Worm (Caenorhabditis elegans) whole organism, young adult: Measurements from ENCODE around the gene fip-2.

ENCODE experiments used
- B0336.3 ChIP-seq: fragments of 200-800 bp; sonication (Bioruptor generic); IDR thresholded peaks from 2 replicates; pipeline ENCODE4 v1.3.6; 2022; ENCODE audit warnings: missing genetic modification characterization, missing compliant biosample characterization
- D2030.7 ChIP-seq: fragments of 200-800 bp; sonication (Bioruptor generic); IDR thresholded peaks from 2 replicates; pipeline ENCODE4 v1.3.6; 2022; ENCODE audit warnings: missing genetic modification reagents, missing genetic modification characterization, missing compliant biosample characterization
- F49E8.2 ChIP-seq: sonication (generic microtip); optimal IDR thresholded peaks from 3 replicates; lab custom pipeline; 2017; ENCODE audit warnings: missing genetic modification characterization, mild to moderate bottlenecking, missing compliant biosample characterization, antibody characterized with exemption, moderate library complexity; ENCODE audit not compliant: insufficient read depth
- F52B5.7 ChIP-seq: sonication (generic microtip); optimal IDR thresholded peaks from 2 replicates; lab custom pipeline; 2016; ENCODE audit warnings: mild to moderate bottlenecking, missing genetic modification characterization, missing compliant biosample characterization
- K12H6.12 ChIP-seq: fragments of 200-800 bp; sonication (Bioruptor generic); optimal IDR thresholded peaks from 2 replicates; lab custom pipeline; 2018; ENCODE audit warnings: mild to moderate bottlenecking, missing genetic modification characterization, missing compliant biosample characterization
- Y56A3A.18 ChIP-seq: fragments of 200-800 bp; sonication (Bioruptor generic); IDR thresholded peaks from 2 replicates; pipeline ENCODE4 v1.3.6; 2022; ENCODE audit warnings: missing genetic modification reagents, missing genetic modification characterization, missing compliant biosample characterization
- aptf-3 ChIP-seq: fragments of 200-800 bp; sonication (Bioruptor generic); IDR thresholded peaks from 2 replicates; pipeline ENCODE4 v1.3.6; 2022; ENCODE audit warnings: missing genetic modification characterization, missing compliant biosample characterization
- athp-1 ChIP-seq: sonication (generic microtip); optimal IDR thresholded peaks from 2 replicates; lab custom pipeline; 2017; ENCODE audit warnings: mild to moderate bottlenecking, missing genetic modification characterization, missing compliant biosample characterization
- attf-3 ChIP-seq: fragments of 200-800 bp; sonication (Bioruptor generic); conservative IDR thresholded peaks from 2 replicates; pipeline ENCODE4 v1.3.6; 2022; ENCODE audit warnings: missing genetic modification reagents, missing genetic modification characterization, missing compliant biosample characterization
- attf-5 ChIP-seq: fragments of 200-800 bp; sonication (Bioruptor generic); optimal IDR thresholded peaks from 2 replicates; lab custom pipeline; 2018; ENCODE audit warnings: mild to moderate bottlenecking, missing genetic modification characterization, missing compliant biosample characterization
- attf-6 ChIP-seq: fragments of 200-800 bp; sonication (Bioruptor generic); IDR thresholded peaks from 2 replicates; pipeline ENCODE4 v1.3.6; 2022; ENCODE audit warnings: missing genetic modification reagents, missing genetic modification characterization, missing compliant biosample characterization
- bed-1 ChIP-seq: fragments of 200-800 bp; sonication (Bioruptor generic); IDR thresholded peaks from 2 replicates; pipeline ENCODE4 v1.3.6; 2022; ENCODE audit warnings: missing genetic modification reagents, missing genetic modification characterization, missing compliant biosample characterization
- cebp-1 ChIP-seq, 2 experiments: fragments of 200-800 bp in 1 of 2; sonication (Bioruptor generic) in 1 of 2; sonication (generic microtip) in 1 of 2; IDR thresholded peaks in 1 of 2; optimal IDR thresholded peaks in 1 of 2; 2 replicates each; pipeline versions ENCODE4 v1.3.6 to Lab custom; 2017 to 2022; ENCODE audit warnings: missing compliant biosample characterization in 2 of 2, missing genetic modification characterization in 2 of 2, mild to moderate bottlenecking in 1 of 2, missing genetic modification reagents in 1 of 2, moderate library complexity in 1 of 2
- cebp-2 ChIP-seq: fragments of 200-800 bp; sonication (Bioruptor generic); IDR thresholded peaks from 2 replicates; pipeline ENCODE4 v1.3.6; 2022; ENCODE audit warnings: missing genetic modification characterization, missing compliant biosample characterization
- ceh-100 ChIP-seq: fragments of 200-800 bp; sonication (Bioruptor generic); IDR thresholded peaks from 2 replicates; pipeline ENCODE4 v1.3.6; 2022; ENCODE audit warnings: missing genetic modification reagents, missing genetic modification characterization, missing compliant biosample characterization
- ceh-27 ChIP-seq: fragments of 200-800 bp; sonication (Bioruptor generic); optimal IDR thresholded peaks from 2 replicates; lab custom pipeline; 2018; ENCODE audit warnings: mild to moderate bottlenecking, missing genetic modification characterization, moderate library complexity, missing compliant biosample characterization
- ceh-79 ChIP-seq: sonication (generic microtip); optimal IDR thresholded peaks from 2 replicates; lab custom pipeline; 2017; ENCODE audit warnings: mild to moderate bottlenecking, missing genetic modification characterization, missing compliant biosample characterization
- die-1 ChIP-seq: sonication (generic microtip); optimal IDR thresholded peaks from 2 replicates; lab custom pipeline; 2016; ENCODE audit warnings: missing genotype, mild to moderate bottlenecking, missing genetic modification characterization, missing compliant biosample characterization
- dox-1 ChIP-seq: fragments of 200-800 bp; sonication (Bioruptor generic); IDR thresholded peaks from 2 replicates; pipeline ENCODE4 v1.3.6; 2022; ENCODE audit warnings: missing genetic modification reagents, missing genetic modification characterization, missing compliant biosample characterization
- dpl-1 ChIP-seq: fragments of 150-350 bp; optimal IDR thresholded peaks from 2 replicates; lab custom pipeline; 2014; ENCODE audit warnings: missing biosample characterization, missing genetic modification reagents, missing genetic modification characterization
- ekl-4 ChIP-seq: fragments of 200-800 bp; sonication (Bioruptor generic); IDR thresholded peaks from 2 replicates; pipeline ENCODE4 v1.3.6; 2022; ENCODE audit warnings: missing genetic modification reagents, missing genetic modification characterization, missing compliant biosample characterization
- hlh-12 ChIP-seq: sonication (generic microtip); optimal IDR thresholded peaks from 2 replicates; lab custom pipeline; 2016; ENCODE audit warnings: missing genetic modification characterization, missing compliant biosample characterization
- hmg-1.2 ChIP-seq: fragments of 200-800 bp; sonication (Bioruptor generic); IDR thresholded peaks from 2 replicates; pipeline ENCODE4 v1.3.6; 2022; ENCODE audit warnings: missing genetic modification reagents, missing genetic modification characterization, missing compliant biosample characterization
- hmg-20 ChIP-seq: fragments of 200-800 bp; sonication (Bioruptor generic); IDR thresholded peaks from 2 replicates; pipeline ENCODE4 v1.3.6; 2022; ENCODE audit warnings: missing genetic modification reagents, missing genetic modification characterization, missing compliant biosample characterization
- hsf-1 ChIP-seq: fragments of 200-800 bp; sonication (Bioruptor generic); IDR thresholded peaks from 2 replicates; pipeline ENCODE4 v1.3.6; 2022; ENCODE audit warnings: missing genetic modification reagents, missing genetic modification characterization, missing compliant biosample characterization
- lin-26 ChIP-seq: fragments of 200-800 bp; sonication (Bioruptor generic); IDR thresholded peaks from 2 replicates; pipeline ENCODE4 v1.3.6; 2022; ENCODE audit warnings: missing genetic modification reagents, missing genetic modification characterization, missing compliant biosample characterization
- madf-6 ChIP-seq: fragments of 200-800 bp; sonication (Bioruptor generic); IDR thresholded peaks from 2 replicates; pipeline ENCODE4 v1.3.6; 2022; ENCODE audit warnings: missing genetic modification reagents, missing genetic modification characterization, missing compliant biosample characterization
- mcd-1 ChIP-seq: fragments of 200-800 bp; sonication (Bioruptor generic); IDR thresholded peaks from 2 replicates; pipeline ENCODE4 v1.3.6; 2022; ENCODE audit warnings: missing genetic modification reagents, missing genetic modification characterization, missing compliant biosample characterization
- nfya-1 ChIP-seq: sonication (generic microtip); optimal IDR thresholded peaks from 2 replicates; lab custom pipeline; 2017; ENCODE audit warnings: antibody characterized with exemption, missing compliant biosample characterization, missing genetic modification characterization, borderline replicate concordance; ENCODE audit not compliant: insufficient read depth
- nfya-2 ChIP-seq: fragments of 200-800 bp; sonication (Bioruptor generic); IDR thresholded peaks from 2 replicates; pipeline ENCODE4 v1.3.6; 2022; ENCODE audit warnings: missing genetic modification reagents, missing genetic modification characterization, missing compliant biosample characterization
- nhr-179 ChIP-seq: sonication (generic microtip); optimal IDR thresholded peaks from 2 replicates; lab custom pipeline; 2016; ENCODE audit warnings: mild to moderate bottlenecking, missing genetic modification characterization, missing compliant biosample characterization
- rcor-1 ChIP-seq: fragments of 200-800 bp; sonication (Bioruptor generic); IDR thresholded peaks from 2 replicates; pipeline ENCODE4 v1.3.6; 2022; ENCODE audit warnings: missing genetic modification reagents, missing genetic modification characterization, missing compliant biosample characterization
- rec-8 ChIP-seq, 2 experiments: sonication (generic microtip); optimal IDR thresholded peaks; 2 replicates each; lab custom pipeline; 2016; ENCODE audit warnings: mild to moderate bottlenecking in 2 of 2, missing genetic modification characterization in 2 of 2, missing genetic modification reagents in 2 of 2, missing genotype in 2 of 2, missing biosample characterization in 1 of 2, missing compliant biosample characterization in 1 of 2, moderate library complexity in 1 of 2
- sea-2 ChIP-seq: fragments of 200-800 bp; sonication (Bioruptor generic); IDR thresholded peaks from 2 replicates; pipeline ENCODE4 v1.3.6; 2022; ENCODE audit warnings: missing genetic modification characterization, missing compliant biosample characterization
- snpc-1.1 ChIP-seq: sonication (generic microtip); optimal IDR thresholded peaks from 2 replicates; lab custom pipeline; 2017; ENCODE audit warnings: missing genetic modification characterization, mild to moderate bottlenecking, missing compliant biosample characterization, antibody characterized with exemption, moderate library complexity, missing genotype, missing genetic modification reagents; ENCODE audit not compliant: insufficient read depth
- snpc-4 ChIP-seq, 5 experiments: fragments of 150-350 bp in 1 of 5; sonication (generic microtip) in 4 of 5; optimal IDR thresholded peaks; 2 replicates each; lab custom pipeline; 2014 to 2018; ENCODE audit warnings: missing genetic modification characterization in 5 of 5, missing biosample characterization in 3 of 5, antibody characterized with exemption in 2 of 5, mild to moderate bottlenecking in 2 of 5, missing compliant biosample characterization in 2 of 5, missing genotype in 2 of 5, moderate library complexity in 2 of 5, missing genetic modification reagents in 1 of 5
- tbp1 ChIP-seq: fragments of 200-800 bp; sonication (Bioruptor generic); optimal IDR thresholded peaks from 2 replicates; lab custom pipeline; 2018; ENCODE audit warnings: mild to moderate bottlenecking, missing genetic modification characterization, missing compliant biosample characterization
- zfh-2 ChIP-seq: fragments of 200-800 bp; sonication (Bioruptor generic); conservative IDR thresholded peaks from 2 replicates; pipeline ENCODE4 v1.3.6; 2022; ENCODE audit warnings: missing genetic modification reagents, missing genetic modification characterization, missing compliant biosample characterization
- ztf-3 ChIP-seq: fragments of 200-800 bp; sonication (Bioruptor generic); optimal IDR thresholded peaks from 2 replicates; lab custom pipeline; 2018; ENCODE audit warnings: mild to moderate bottlenecking, missing genetic modification characterization, missing compliant biosample characterization

Gene fip-2

DNA sequence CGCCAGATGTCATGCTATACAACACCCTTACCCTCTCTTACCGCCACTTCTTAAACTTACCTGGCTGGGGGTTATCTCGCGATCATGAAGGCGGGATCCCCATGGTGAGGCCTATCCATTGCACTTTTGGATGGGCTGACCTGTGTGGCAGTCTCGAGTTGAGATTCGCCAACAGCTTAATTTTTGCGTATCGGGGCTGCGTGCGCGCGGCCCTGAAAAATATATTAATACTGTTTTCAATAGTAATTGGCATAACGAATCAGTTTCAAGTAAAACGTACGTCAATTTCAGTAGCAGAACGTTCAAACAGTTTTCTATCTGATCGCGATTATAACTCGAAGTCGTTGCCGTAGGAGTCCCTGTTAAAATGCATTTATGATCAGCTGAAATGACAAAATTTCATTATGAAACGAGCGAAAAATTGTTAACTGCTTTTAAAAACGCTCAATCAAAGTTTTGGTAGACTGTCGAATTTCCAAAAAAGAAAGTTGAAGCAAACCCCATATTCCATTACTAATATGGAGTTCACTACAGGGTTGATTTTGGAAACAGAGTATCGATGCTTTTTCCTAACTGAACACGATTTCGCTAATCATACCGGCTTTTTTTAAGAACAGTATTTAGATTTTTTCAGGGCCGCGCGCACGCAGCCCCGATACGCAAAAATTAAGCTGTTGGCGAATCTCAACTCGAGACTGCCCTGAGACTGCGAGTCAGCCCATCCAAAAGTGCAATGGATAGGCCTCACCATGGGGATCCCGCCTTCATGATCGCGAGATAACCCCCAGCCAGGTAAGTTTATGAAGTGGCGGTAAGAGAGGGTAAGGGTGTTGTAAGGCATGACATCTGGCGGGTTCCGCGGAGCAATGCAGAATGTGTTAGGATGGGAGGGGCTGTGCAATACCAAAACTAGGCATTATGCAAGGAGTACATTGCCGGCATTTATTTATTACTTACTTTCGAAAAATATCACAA is 23.3 kb downstream of the fip-2 start:
- TF ChIP-seq zfh-2 (GFP tag; lab: Robert Waterston, UW): 0 out of 2 replicates have a peak, but pooled peaks have one; percentile 36
- TF ChIP-seq hlh-12 (tag; lab: Kevin White, UChicago): peak; percentile 30
- peak; percentile 58 for TF ChIP-seq snpc-4 (GFP tag; optimal IDR thresholded peaks at IDR 0.05; lab: Kevin White, UChicago)
- TF ChIP-seq snpc-4 (tag; optimal IDR thresholded peaks at IDR 0.05; lab: Kevin White, UChicago): peak in 3 of 4 experiments; percentile 53 to 79 (median 66)
- peak; percentile 77 for TF ChIP-seq attf-6 (GFP tag; lab: Robert Waterston, UW)
- peak; percentile 79 for TF ChIP-seq snpc-1.1 (tag; lab: Kevin White, UChicago)
- TF ChIP-seq lin-26: peak; percentile 43; the same call in 1 of the 2 replicates
- peak; percentile 43; the same call in 1 of the 2 replicates for TF ChIP-seq Y56A3A.18 (GFP tag; lab: Robert Waterston, UW)
- 0 out of 2 replicates have a peak, but pooled peaks have one; percentile 62 for TF ChIP-seq bed-1
- TF ChIP-seq tbp1 (GFP tag; lab: Kevin White, UChicago): peak; percentile 49
- peak; percentile 11; the same call in 1 of the 2 replicates for TF ChIP-seq hmg-20
- peak; percentile 48; the same call in 1 of the 2 replicates for TF ChIP-seq D2030.7 (GFP tag; lab: Robert Waterston, UW)
- peak; percentile 61; the same call in 1 of the 2 replicates for TF ChIP-seq ekl-4 (GFP tag; lab: Robert Waterston, UW)
- TF ChIP-seq mcd-1 (GFP tag; lab: Robert Waterston, UW): peak; percentile 39; the same call in 1 of the 2 replicates
- peak; percentile 16; the same call in 1 of the 2 replicates for TF ChIP-seq ceh-100 (GFP tag; lab: Robert Waterston, UW)
- peak; percentile 2 for TF ChIP-seq F49E8.2 (tag; lab: Kevin White, UChicago)
- TF ChIP-seq aptf-3 (GFP tag; lab: Robert Waterston, UW): peak; percentile 81; the same call in 1 of the 2 replicates
- peak; percentile 54 for TF ChIP-seq rcor-1 (GFP tag; lab: Robert Waterston, UW)
- peak; percentile 53 for TF ChIP-seq hmg-1.2
- TF ChIP-seq dox-1 (GFP tag; lab: Robert Waterston, UW): peak; percentile 55
- peak; percentile 60 for TF ChIP-seq madf-6 (GFP tag; lab: Robert Waterston, UW)
- peak; percentile 58 for TF ChIP-seq hsf-1 (GFP tag; lab: Robert Waterston, UW)

ce11 chrV:9092209-9092608 is 24.4 kb downstream of the fip-2 start, which contains the start of gene T27E4.1:
TSS of gene T27E4.1 (plus strand) at chrV:9092345.
- no peak for TF ChIP-seq attf-5 (GFP tag; lab: Kevin White, UChicago)
- no peak for TF ChIP-seq dpl-1 (GFP tag; lab: Kevin White, UChicago)
- peak; percentile 9 for TF ChIP-seq ceh-27 (GFP tag; lab: Kevin White, UChicago)

DNA sequence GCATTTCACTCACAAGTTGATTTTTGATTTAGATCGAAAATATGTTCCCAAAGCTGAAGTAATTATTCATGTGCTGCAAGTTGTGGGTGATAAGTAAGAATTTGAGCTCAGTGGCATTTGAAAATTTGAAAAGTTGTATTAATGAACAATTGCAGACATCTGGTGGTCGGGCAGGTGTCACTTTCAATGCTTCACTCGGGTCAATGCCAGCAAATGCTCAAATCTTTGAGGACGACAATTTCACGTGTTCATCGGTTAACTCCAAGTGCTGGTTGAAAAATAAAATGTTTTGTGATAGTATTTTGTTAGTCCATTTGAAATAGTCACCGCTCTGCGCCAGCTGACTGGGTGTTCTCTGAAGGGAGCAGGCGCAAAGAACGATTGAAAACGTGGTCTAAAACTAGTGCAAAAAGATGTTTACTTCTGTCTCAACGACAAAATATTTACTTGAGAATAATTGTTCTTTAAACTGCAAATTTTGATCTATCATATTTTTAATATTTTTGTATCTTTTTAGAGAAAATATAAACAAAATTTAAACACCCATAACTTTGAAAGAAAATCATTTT is 26.4 kb downstream of the fip-2 start:
- TF ChIP-seq cebp-2 (GFP tag; lab: Robert Waterston, UW): no peak
- TF ChIP-seq die-1 (tag; lab: Kevin White, UChicago): no peak
- TF ChIP-seq F49E8.2 (tag; lab: Kevin White, UChicago): no peak
- no peak for TF ChIP-seq sea-2 (GFP tag; lab: Robert Waterston, UW)
- 0 out of 2 replicates have a peak, but pooled peaks have one; percentile 18 for TF ChIP-seq B0336.3 (GFP tag; lab: Robert Waterston, UW)
- TF ChIP-seq snpc-1.1 (tag; lab: Kevin White, UChicago): no peak
- TF ChIP-seq attf-5 (GFP tag; lab: Kevin White, UChicago): peak; percentile 50
- no peak for TF ChIP-seq nhr-179 (tag; lab: Kevin White, UChicago)
- no peak for TF ChIP-seq ztf-3 (GFP tag; lab: Kevin White, UChicago)
- peak; percentile 47 for TF ChIP-seq tbp1 (GFP tag; lab: Kevin White, UChicago)
- TF ChIP-seq attf-3 (GFP tag; lab: Robert Waterston, UW): no peak
- TF ChIP-seq ceh-79: no peak
- no peak for TF ChIP-seq Y56A3A.18 (GFP tag; lab: Robert Waterston, UW)
- TF ChIP-seq athp-1: no peak
- TF ChIP-seq cebp-1 (GFP tag; IDR thresholded peaks at IDR 0.05; lab: Robert Waterston, UW): no peak
- TF ChIP-seq cebp-1 (tag; optimal IDR thresholded peaks at IDR 0.05; lab: Kevin White, UChicago): peak; percentile 66
- TF ChIP-seq K12H6.12: peak; percentile 44
- TF ChIP-seq nfya-2 (GFP tag; lab: Robert Waterston, UW): no peak
- no peak for TF ChIP-seq nfya-1
- TF ChIP-seq F52B5.7 (tag; lab: Kevin White, UChicago): no peak
- no peak for TF ChIP-seq rec-8 (tag; optimal IDR thresholded peaks at IDR 0.05; lab: Kevin White, UChicago)
